Worm (Caenorhabditis elegans) whole organism, early embryonic: ENCODE measurements around the gene txt-10.
A peak's percentile ranks its signal among the peaks of the same experiment; 100 is the strongest.

Experiments
- B0310.2 ChIP-seq: sonication (generic microtip); optimal IDR thresholded peaks from 2 replicates; lab custom pipeline; 2016; ENCODE audit warnings: mild to moderate bottlenecking, missing genetic modification characterization, missing compliant biosample characterization
- F13C5.2 ChIP-seq: sonication (generic microtip); optimal IDR thresholded peaks from 2 replicates; lab custom pipeline; 2017; ENCODE audit warnings: mild to moderate bottlenecking, missing genetic modification characterization, inconsistent platforms, missing compliant biosample characterization
- aly-1 ChIP-seq: sonication (generic microtip); optimal IDR thresholded peaks from 2 replicates; lab custom pipeline; 2016; ENCODE audit warnings: missing genetic modification characterization, missing compliant biosample characterization
- ama-1 ChIP-seq: fragments of 150-350 bp; optimal IDR thresholded peaks from 2 replicates; lab custom pipeline; 2014
- ceh-13 ChIP-seq: fragments of 200-800 bp; sonication (Bioruptor generic); optimal IDR thresholded peaks from 2 replicates; lab custom pipeline; 2018; ENCODE audit warnings: mild to moderate bottlenecking, missing genetic modification characterization, missing compliant biosample characterization
- ceh-36 ChIP-seq: sonication (generic microtip); optimal IDR thresholded peaks from 2 replicates; lab custom pipeline; 2016; ENCODE audit warnings: missing genetic modification characterization, inconsistent platforms, missing compliant biosample characterization
- ets-7 ChIP-seq: sonication (generic microtip); optimal IDR thresholded peaks from 2 replicates; lab custom pipeline; 2016; ENCODE audit warnings: missing genotype, missing genetic modification characterization, missing compliant biosample characterization
- flt-1 ChIP-seq: fragments of 200-800 bp; sonication (Bioruptor generic); IDR thresholded peaks from 2 replicates; pipeline ENCODE4 v1.3.6; 2022; ENCODE audit warnings: missing genetic modification characterization, missing compliant biosample characterization
- hmbx-1 ChIP-seq: sonication (generic microtip); optimal IDR thresholded peaks from 2 replicates; lab custom pipeline; 2016; ENCODE audit warnings: mild to moderate bottlenecking, missing genetic modification characterization, missing compliant biosample characterization
- hmg-4 ChIP-seq: fragments of 200-800 bp; sonication (Bioruptor generic); optimal IDR thresholded peaks from 2 replicates; lab custom pipeline; 2018; ENCODE audit warnings: mild to moderate bottlenecking, missing genetic modification characterization, missing compliant biosample characterization
- hnd-1 ChIP-seq: sonication (generic microtip); optimal IDR thresholded peaks from 2 replicates; lab custom pipeline; 2016; ENCODE audit warnings: missing genetic modification characterization, missing compliant biosample characterization
- pes-1 ChIP-seq: fragments of 200-800 bp; sonication (Bioruptor generic); IDR thresholded peaks from 2 replicates; pipeline ENCODE4 v1.3.6; 2022; ENCODE audit warnings: missing genetic modification reagents, missing genetic modification characterization, missing compliant biosample characterization
- scrt-1 ChIP-seq: fragments of 200-800 bp; sonication (Bioruptor generic); IDR thresholded peaks from 2 replicates; pipeline ENCODE4 v1.3.6; 2022; ENCODE audit warnings: missing genetic modification characterization, missing compliant biosample characterization
- sea-1 ChIP-seq: fragments of 200-800 bp; sonication (Bioruptor generic); conservative IDR thresholded peaks from 2 replicates; pipeline ENCODE4 v1.3.6; 2022; ENCODE audit warnings: missing genetic modification characterization, missing compliant biosample characterization
- tbx-11 ChIP-seq: fragments of 200-800 bp; sonication (Bioruptor generic); IDR thresholded peaks from 2 replicates; pipeline ENCODE4 v1.3.6; 2022; ENCODE audit warnings: missing genetic modification characterization, missing compliant biosample characterization
- tbx-37 ChIP-seq: fragments of 200-800 bp; sonication (Bioruptor generic); conservative IDR thresholded peaks from 2 replicates; pipeline ENCODE4 v1.3.6; 2022; ENCODE audit warnings: missing genetic modification reagents, missing genetic modification characterization, missing compliant biosample characterization
- tra-4 ChIP-seq: sonication (generic microtip); optimal IDR thresholded peaks from 2 replicates; lab custom pipeline; 2017; ENCODE audit warnings: missing genetic modification characterization, missing compliant biosample characterization

The txt-10 gene

ce11 chrV:10532725-10533124 is at the start of gene txt-10:
txt-10 (minus strand) TSS chrV:10532825.
- TF ChIP-seq hmbx-1 (tag; lab: Kevin White, UChicago) (no peak), B0310.2 (tag; lab: Kevin White, UChicago) (no peak), pes-1 (GFP tag; lab: Robert Waterston, UW) (no peak), ceh-13 (GFP tag; lab: Kevin White, UChicago) (no peak), ceh-36 (tag; lab: Kevin White, UChicago) (no peak), tbx-37 (GFP tag; lab: Robert Waterston, UW) (no peak), F13C5.2 (tag; lab: Kevin White, UChicago) (no peak), ama-1 (no peak), tbx-11 (GFP tag; lab: Robert Waterston, UW) (no peak), sea-1 (GFP tag; lab: Robert Waterston, UW) (no peak), ets-7 (no peak), hmg-4 (GFP tag; lab: Kevin White, UChicago) (no peak), flt-1 (no peak), scrt-1 (GFP tag; lab: Robert Waterston, UW) (no peak), aly-1 (tag; lab: Kevin White, UChicago) (no peak), tra-4 (tag; lab: Kevin White, UChicago) (no peak), hnd-1 (no peak)

DNA sequence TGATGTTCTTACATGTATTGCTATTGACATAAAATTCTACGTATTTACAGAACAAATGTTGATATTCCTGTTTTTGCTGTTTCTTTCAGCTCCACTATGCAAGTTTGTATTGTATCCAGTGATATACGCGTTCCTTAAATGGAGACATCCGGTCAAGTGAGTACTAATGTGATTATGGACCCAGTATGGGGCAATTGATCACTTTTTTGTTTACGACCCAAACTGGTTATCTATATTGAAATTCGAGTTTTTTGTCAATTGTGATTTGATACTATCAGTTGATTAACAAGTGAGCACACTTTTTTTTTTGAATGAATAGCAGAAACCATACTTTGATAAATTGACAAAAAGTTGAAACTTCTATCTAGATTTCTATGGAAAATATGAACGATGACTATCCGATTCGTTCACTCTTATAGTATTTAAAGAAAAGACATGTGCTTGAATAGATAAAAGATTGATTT is 49.2 kb upstream of the txt-10 start, which contains the start of gene T21C9.6:
Gene T21C9.6, plus strand, starts transcription at position 51 of the 464 bp plus-strand sequence.
- no peak for TF ChIP-seq hmbx-1 (tag; lab: Kevin White, UChicago)
- no peak for TF ChIP-seq F13C5.2 (tag; lab: Kevin White, UChicago)
- no peak for TF ChIP-seq flt-1
- no peak for TF ChIP-seq pes-1 (GFP tag; lab: Robert Waterston, UW)
- TF ChIP-seq hnd-1, result no peak
- TF ChIP-seq tbx-37 (GFP tag; lab: Robert Waterston, UW), result no peak
- TF ChIP-seq tbx-11 (GFP tag; lab: Robert Waterston, UW), result no peak
- no peak for TF ChIP-seq sea-1 (GFP tag; lab: Robert Waterston, UW)
- TF ChIP-seq ceh-36 (tag; lab: Kevin White, UChicago), result no peak
- TF ChIP-seq ama-1, result no peak
- no peak for TF ChIP-seq ceh-13 (GFP tag; lab: Kevin White, UChicago)
- TF ChIP-seq hmg-4 (GFP tag; lab: Kevin White, UChicago), result no peak
- no peak for TF ChIP-seq scrt-1 (GFP tag; lab: Robert Waterston, UW)
- no peak for TF ChIP-seq ets-7
- no peak for TF ChIP-seq aly-1 (tag; lab: Kevin White, UChicago)
- TF ChIP-seq B0310.2 (tag; lab: Kevin White, UChicago), result no peak
- no peak for TF ChIP-seq tra-4 (tag; lab: Kevin White, UChicago)

ce11 chrV:10580638-10581037 is 48.0 kb upstream of the txt-10 start:
- TF ChIP-seq ceh-36 (tag; lab: Kevin White, UChicago), result no peak
- no peak for TF ChIP-seq tbx-11 (GFP tag; lab: Robert Waterston, UW)
- no peak for TF ChIP-seq hnd-1
- no peak for TF ChIP-seq tbx-37 (GFP tag; lab: Robert Waterston, UW)
- TF ChIP-seq sea-1 (GFP tag; lab: Robert Waterston, UW), result no peak
- TF ChIP-seq ceh-13 (GFP tag; lab: Kevin White, UChicago), result no peak
- no peak for TF ChIP-seq pes-1 (GFP tag; lab: Robert Waterston, UW)
- no peak for TF ChIP-seq tra-4 (tag; lab: Kevin White, UChicago)
- TF ChIP-seq scrt-1 (GFP tag; lab: Robert Waterston, UW), result no peak
- no peak for TF ChIP-seq aly-1 (tag; lab: Kevin White, UChicago)
- no peak for TF ChIP-seq hmg-4 (GFP tag; lab: Kevin White, UChicago)
- no peak for TF ChIP-seq ama-1
- TF ChIP-seq F13C5.2 (tag; lab: Kevin White, UChicago), result no peak
- no peak for TF ChIP-seq ets-7
- TF ChIP-seq hmbx-1 (tag; lab: Kevin White, UChicago), result no peak
- no peak for TF ChIP-seq flt-1
- TF ChIP-seq B0310.2 (tag; lab: Kevin White, UChicago), result no peak

- TF ChIP-seq ama-1 (no peak), tbx-37 (GFP tag; lab: Robert Waterston, UW) (0 out of 2 replicates have a peak, but pooled peaks have one; percentile 31), hnd-1 (no peak), tra-4 (tag; lab: Kevin White, UChicago) (no peak), flt-1 (no peak), ceh-36 (tag; lab: Kevin White, UChicago) (no peak), B0310.2 (tag; lab: Kevin White, UChicago) (no peak), F13C5.2 (tag; lab: Kevin White, UChicago) (peak; percentile 54), ets-7 (no peak)
These were observed 46.3 kb upstream of the txt-10 start, which contains the start of the genes erh-1 and lpd-9 for ce11 chrV:10578938-10579337. erh-1 (minus strand) TSS chrV:10579141. lpd-9 (plus strand) TSS chrV:10579305.

- no peak for TF ChIP-seq hnd-1
- no peak for TF ChIP-seq scrt-1 (GFP tag; lab: Robert Waterston, UW)
- no peak for TF ChIP-seq tbx-11 (GFP tag; lab: Robert Waterston, UW)
- TF ChIP-seq ceh-13 (GFP tag; lab: Kevin White, UChicago), result no peak
- no peak for TF ChIP-seq B0310.2 (tag; lab: Kevin White, UChicago)
- TF ChIP-seq pes-1 (GFP tag; lab: Robert Waterston, UW), result no peak
These were observed 45.6 kb upstream of the txt-10 start, which contains the start of gene mics-1 for ce11 chrV:10578226-10578625. mics-1 (minus strand) TSS chrV:10578326.

DNA sequence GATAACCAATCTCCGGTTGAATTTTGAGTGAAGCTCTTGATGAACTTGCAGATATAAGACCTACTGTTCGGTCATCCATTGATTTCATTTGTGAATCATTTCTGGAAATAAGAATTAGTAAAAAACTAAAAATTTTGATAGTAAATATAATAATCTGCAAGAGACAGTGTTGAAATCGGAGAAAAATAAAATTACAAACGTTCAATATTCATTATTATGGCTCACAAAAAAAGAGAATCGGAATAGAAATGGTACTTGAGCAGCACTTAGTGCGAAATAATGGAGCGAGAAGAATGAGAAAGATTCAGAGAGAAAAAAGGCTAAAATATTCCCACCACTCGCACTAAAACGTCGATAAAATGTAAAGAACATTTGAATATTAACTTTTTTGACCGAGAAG is 43.7 kb upstream of the txt-10 start, which contains the start of gene vps-54:
Gene vps-54, minus strand, starts transcription at position 101 of the 400 bp plus-strand sequence.
- TF ChIP-seq ama-1, result no peak
- no peak for TF ChIP-seq F13C5.2 (tag; lab: Kevin White, UChicago)
- TF ChIP-seq ets-7, result no peak
- TF ChIP-seq tbx-11 (GFP tag; lab: Robert Waterston, UW), result no peak
- TF ChIP-seq sea-1 (GFP tag; lab: Robert Waterston, UW), result no peak
- TF ChIP-seq pes-1 (GFP tag; lab: Robert Waterston, UW), result no peak
- TF ChIP-seq ceh-36 (tag; lab: Kevin White, UChicago), result no peak
- TF ChIP-seq B0310.2 (tag; lab: Kevin White, UChicago), result no peak
- no peak for TF ChIP-seq ceh-13 (GFP tag; lab: Kevin White, UChicago)
- no peak for TF ChIP-seq scrt-1 (GFP tag; lab: Robert Waterston, UW)
- TF ChIP-seq flt-1, result no peak
- no peak for TF ChIP-seq tbx-37 (GFP tag; lab: Robert Waterston, UW)
- TF ChIP-seq aly-1 (tag; lab: Kevin White, UChicago), result no peak
- TF ChIP-seq hnd-1, result no peak
- no peak for TF ChIP-seq tra-4 (tag; lab: Kevin White, UChicago)
- no peak for TF ChIP-seq hmg-4 (GFP tag; lab: Kevin White, UChicago)
